Fruit fly (Drosophila melanogaster) whole organism, prepupa: ENCODE measurements around the gene Rab5.

Source experiments
- CG10631 ChIP-seq: fragments of 200-800 bp; sonication (Bioruptor generic); optimal IDR thresholded peaks from 2 replicates; lab custom pipeline; 2016; ENCODE audit warnings: missing biosample characterization, missing genetic modification characterization
- CG10669 ChIP-seq: fragments of 200-800 bp; sonication (Bioruptor generic); optimal IDR thresholded peaks from 3 replicates; lab custom pipeline; 2018; ENCODE audit warnings: missing biosample characterization, mild to moderate bottlenecking, missing genetic modification characterization, moderate library complexity
- CG11762 ChIP-seq: fragments of 200-800 bp; sonication (Bioruptor generic); optimal IDR thresholded peaks from 3 replicates; lab custom pipeline; 2016; ENCODE audit warnings: missing biosample characterization, missing genetic modification characterization; ENCODE audit not compliant: insufficient read depth
- CG11902 ChIP-seq: fragments of 200-800 bp; sonication (Bioruptor generic); optimal IDR thresholded peaks from 3 replicates; lab custom pipeline; 2016; ENCODE audit warnings: missing biosample characterization, missing genetic modification characterization
- CG16779 ChIP-seq: fragments of 200-800 bp; sonication (Bioruptor generic); optimal IDR thresholded peaks from 3 replicates; lab custom pipeline; 2017; ENCODE audit warnings: missing biosample characterization, mild to moderate bottlenecking, missing genetic modification characterization
- CG3032 ChIP-seq: fragments of 200-800 bp; optimal IDR thresholded peaks from 2 replicates; lab custom pipeline; 2019; ENCODE audit warnings: missing biosample characterization, mild to moderate bottlenecking, missing genetic modification characterization, moderate library complexity
- CG32006 ChIP-seq: fragments of 200-800 bp; sonication (Bioruptor generic); optimal IDR thresholded peaks from 3 replicates; lab custom pipeline; 2017; ENCODE audit warnings: missing biosample characterization, mild to moderate bottlenecking, missing genetic modification characterization
- CG34406 ChIP-seq: fragments of 200-800 bp; sonication (Bioruptor generic); optimal IDR thresholded peaks from 3 replicates; lab custom pipeline; 2016; ENCODE audit warnings: missing biosample characterization, missing genetic modification characterization
- CG3919 ChIP-seq: fragments of 200-800 bp; sonication (Bioruptor generic); optimal IDR thresholded peaks from 3 replicates; lab custom pipeline; 2016; ENCODE audit warnings: missing biosample characterization, missing genetic modification characterization
- CG4318 ChIP-seq: fragments of 200-800 bp; sonication (Bioruptor generic); optimal IDR thresholded peaks from 3 replicates; lab custom pipeline; 2017; ENCODE audit warnings: missing biosample characterization, mild to moderate bottlenecking, missing genetic modification characterization
- CG6276 ChIP-seq: fragments of 200-800 bp; sonication (Bioruptor generic); optimal IDR thresholded peaks from 2 replicates; lab custom pipeline; 2017; ENCODE audit warnings: missing biosample characterization, mild to moderate bottlenecking, missing genetic modification characterization
- CG6792 ChIP-seq: fragments of 200-800 bp; sonication (Bioruptor generic); optimal IDR thresholded peaks from 3 replicates; lab custom pipeline; 2016; ENCODE audit warnings: missing biosample characterization, missing genetic modification characterization
- CG6854 ChIP-seq: fragments of 200-800 bp; sonication (Bioruptor generic); optimal IDR thresholded peaks from 2 replicates; lab custom pipeline; 2017; ENCODE audit warnings: missing biosample characterization, mild to moderate bottlenecking, missing genetic modification characterization
- CG8319 ChIP-seq: fragments of 200-800 bp; sonication (Bioruptor generic); optimal IDR thresholded peaks from 3 replicates; lab custom pipeline; 2016; ENCODE audit warnings: missing biosample characterization, missing genetic modification characterization
- CG9139 ChIP-seq: fragments of 200-800 bp; sonication (Bioruptor generic); optimal IDR thresholded peaks from 3 replicates; lab custom pipeline; 2017; ENCODE audit warnings: missing biosample characterization, mild to moderate bottlenecking, missing genetic modification characterization
- Eip78C ChIP-seq: fragments of 200-800 bp; sonication (Bioruptor generic); peaks from one replicate; lab custom pipeline; 2016; ENCODE audit warnings: missing biosample characterization, missing genetic modification characterization
- Ets21C ChIP-seq: fragments of 200-800 bp; sonication (Bioruptor generic); optimal IDR thresholded peaks from 3 replicates; lab custom pipeline; 2016; ENCODE audit warnings: missing biosample characterization, missing genetic modification characterization
- Ets96B ChIP-seq: fragments of 200-800 bp; optimal IDR thresholded peaks from 2 replicates; lab custom pipeline; 2019; ENCODE audit warnings: missing biosample characterization, mild to moderate bottlenecking, missing genetic modification characterization, moderate library complexity
- Hr39 ChIP-seq: fragments of 200-800 bp; sonication (Bioruptor generic); optimal IDR thresholded peaks from 2 replicates; lab custom pipeline; 2016; ENCODE audit warnings: missing biosample characterization, missing genetic modification characterization
- Hr4 ChIP-seq: fragments of 200-800 bp; sonication (Bioruptor generic); optimal IDR thresholded peaks from 3 replicates; lab custom pipeline; 2016; ENCODE audit warnings: missing biosample characterization, missing genetic modification characterization
- Lpt ChIP-seq: fragments of 200-800 bp; sonication (Bioruptor generic); optimal IDR thresholded peaks from 3 replicates; lab custom pipeline; 2016; ENCODE audit warnings: missing biosample characterization, missing genetic modification characterization
- OdsH ChIP-seq: fragments of 200-800 bp; sonication (Bioruptor generic); optimal IDR thresholded peaks from 3 replicates; lab custom pipeline; 2016; ENCODE audit warnings: missing biosample characterization, missing genetic modification characterization
- Sox102F ChIP-seq: fragments of 200-800 bp; sonication (Bioruptor generic); optimal IDR thresholded peaks from 2 replicates; lab custom pipeline; 2016; ENCODE audit warnings: missing biosample characterization, mild to moderate bottlenecking, missing genetic modification characterization
- Sox14 ChIP-seq: fragments of 200-800 bp; sonication (Bioruptor generic); optimal IDR thresholded peaks from 3 replicates; lab custom pipeline; 2016; ENCODE audit warnings: missing biosample characterization, missing genetic modification characterization
- Sox15 ChIP-seq: fragments of 200-800 bp; sonication (Bioruptor generic); optimal IDR thresholded peaks from 3 replicates; lab custom pipeline; 2016; ENCODE audit warnings: missing biosample characterization, missing genetic modification characterization
- achi ChIP-seq: fragments of 200-800 bp; sonication (Bioruptor generic); optimal IDR thresholded peaks from 3 replicates; lab custom pipeline; 2016; ENCODE audit warnings: missing biosample characterization, missing genetic modification characterization
- cyc ChIP-seq: fragments of 200-800 bp; sonication (Bioruptor generic); optimal IDR thresholded peaks from 3 replicates; lab custom pipeline; 2016; ENCODE audit warnings: missing biosample characterization, missing genetic modification characterization
- dac ChIP-seq: fragments of 200-800 bp; sonication (Bioruptor generic); optimal IDR thresholded peaks from 2 replicates; lab custom pipeline; 2017; ENCODE audit warnings: missing biosample characterization, mild to moderate bottlenecking, missing genetic modification characterization
- dsx ChIP-seq: fragments of 200-800 bp; optimal IDR thresholded peaks from 3 replicates; lab custom pipeline; 2019; ENCODE audit warnings: missing biosample characterization, mild to moderate bottlenecking, missing genetic modification characterization, moderate library complexity; ENCODE audit not compliant: poor library complexity, severe bottlenecking
- esn ChIP-seq: fragments of 200-800 bp; sonication (Bioruptor generic); optimal IDR thresholded peaks from 2 replicates; lab custom pipeline; 2016; ENCODE audit warnings: missing biosample characterization, mild to moderate bottlenecking, missing genetic modification characterization, moderate library complexity
- fd59A ChIP-seq: fragments of 200-800 bp; sonication (Bioruptor generic); optimal IDR thresholded peaks from 2 replicates; lab custom pipeline; 2017; ENCODE audit warnings: missing biosample characterization, mild to moderate bottlenecking, missing genetic modification characterization, missing genetic modification reagents
- fd85E ChIP-seq: fragments of 200-800 bp; sonication (Bioruptor generic); optimal IDR thresholded peaks from 3 replicates; lab custom pipeline; 2016; ENCODE audit warnings: missing biosample characterization, missing genetic modification characterization
- fkh ChIP-seq: fragments of 200-800 bp; sonication (Bioruptor generic); optimal IDR thresholded peaks from 3 replicates; lab custom pipeline; 2017; ENCODE audit warnings: missing biosample characterization, mild to moderate bottlenecking, missing genetic modification characterization, moderate library complexity
- net ChIP-seq: fragments of 200-800 bp; sonication (Bioruptor generic); optimal IDR thresholded peaks from 3 replicates; lab custom pipeline; 2016; ENCODE audit warnings: missing biosample characterization, missing genetic modification characterization
- pdm3 ChIP-seq: fragments of 200-800 bp; sonication (Bioruptor generic); optimal IDR thresholded peaks from 3 replicates; lab custom pipeline; 2016; ENCODE audit warnings: missing biosample characterization, missing genetic modification characterization
- salr ChIP-seq, 2 experiments: fragments of 200-800 bp; sonication (Bioruptor generic); optimal IDR thresholded peaks; 3 replicates each; lab custom pipeline; 2016 to 2018; ENCODE audit warnings: missing biosample characterization in 2 of 2, missing genetic modification characterization in 2 of 2, mild to moderate bottlenecking in 1 of 2
- svp ChIP-seq: fragments of 200-800 bp; sonication (Bioruptor generic); peaks from one replicate; lab custom pipeline; 2016; ENCODE audit warnings: missing biosample characterization, missing genetic modification characterization
- topi ChIP-seq: fragments of 200-800 bp; sonication (Bioruptor generic); optimal IDR thresholded peaks from 3 replicates; lab custom pipeline; 2016; ENCODE audit warnings: missing biosample characterization, missing genetic modification characterization
- vri ChIP-seq: fragments of 200-800 bp; sonication (Bioruptor generic); optimal IDR thresholded peaks from 3 replicates; lab custom pipeline; 2016; ENCODE audit warnings: missing biosample characterization, mild to moderate bottlenecking, missing genetic modification characterization

Gene Rab5

DNA sequence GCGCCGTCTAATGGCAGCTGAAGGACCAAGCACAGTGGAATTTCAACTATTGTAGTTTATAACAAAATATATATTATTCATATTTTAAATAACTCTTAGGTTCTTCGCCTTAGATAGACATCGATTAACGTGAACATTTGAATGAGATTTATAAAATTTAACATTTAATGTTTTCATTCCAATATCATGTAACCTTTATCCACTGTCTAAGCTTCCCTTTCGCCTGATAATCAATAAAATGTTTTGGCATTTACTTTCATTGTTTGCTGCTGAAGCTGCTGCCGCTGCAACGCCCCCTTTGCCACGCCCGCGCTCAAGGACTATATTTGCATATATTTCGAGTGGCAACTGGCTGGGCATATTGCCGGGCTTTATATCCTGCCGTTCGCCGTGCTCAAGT, 29.8 kb upstream of the Rab5 start:
- TF ChIP-seq Eip78C (GFP tag; lab: Kevin White, UChicago) = peak; percentile 38
- TF ChIP-seq svp (GFP tag; lab: Kevin White, UChicago) = peak; percentile 51
- TF ChIP-seq Hr39 (GFP tag; lab: Kevin White, UChicago) = no peak

DNA sequence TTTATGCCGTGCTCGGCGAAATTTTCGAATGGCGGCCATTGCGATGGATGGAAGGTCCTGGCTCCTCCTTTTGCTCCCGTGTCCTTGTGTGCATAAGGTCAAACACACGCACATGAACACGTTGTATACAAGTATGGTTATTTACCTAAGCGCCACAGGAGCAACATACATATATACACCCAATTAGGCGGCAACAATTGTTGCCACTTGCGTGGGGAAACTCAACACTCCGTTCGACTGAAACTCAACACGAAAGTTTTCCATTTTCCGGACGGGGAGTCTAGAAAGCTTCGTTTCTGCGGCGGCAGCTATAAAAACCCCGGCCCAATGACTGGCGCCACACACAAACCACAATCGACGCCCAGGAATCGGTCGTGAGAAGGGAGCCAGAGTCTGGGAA, 26.2 kb upstream of the Rab5 start, which contains the start of gene CG46448:
Gene CG46448, plus strand, starts transcription at position 340 of the 400 bp plus-strand sequence.
- TF ChIP-seq pdm3 (GFP tag; lab: Kevin White, UChicago) (no peak), CG6792 (GFP tag; lab: Kevin White, UChicago) (no peak), CG10669 (GFP tag; lab: Kevin White, UChicago) (no peak), cyc (no peak)

- TF ChIP-seq fd85E (GFP tag; lab: Kevin White, UChicago) (no peak), esn (GFP tag; lab: Kevin White, UChicago) (no peak), CG8319 (GFP tag; lab: Kevin White, UChicago) (no peak), Lpt (GFP tag; lab: Kevin White, UChicago) (no peak), Hr4 (no peak), CG16779 (tag; lab: Kevin White, UChicago) (no peak), CG4318 (no peak)
- TF ChIP-seq, all 60 proteins: peak for 0
These were observed 25.5 kb upstream of the Rab5 start, which contains the start of gene CG43750 for dm6 chr2L:2390589-2390988. Gene CG43750, minus strand, starts transcription at chr2L:2390689.

DNA sequence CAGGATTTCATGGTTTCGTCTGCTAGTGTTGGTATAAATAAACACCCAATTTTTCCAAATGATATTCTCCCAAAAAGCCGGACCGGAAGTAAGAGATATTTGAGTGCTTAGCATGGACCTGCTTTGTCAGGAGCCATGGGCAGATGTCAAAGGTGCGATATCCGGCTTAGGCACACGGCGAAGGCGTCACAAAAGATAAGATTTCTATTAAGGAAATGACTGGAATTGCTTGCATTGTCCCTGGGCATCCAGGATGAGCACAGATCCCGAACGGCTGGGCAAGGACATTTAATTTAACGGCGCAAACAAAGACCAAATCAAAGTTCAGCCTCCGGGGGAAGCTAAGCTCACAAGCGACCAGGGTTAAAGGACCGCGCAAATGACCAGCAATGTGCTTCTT, 20.6 kb upstream of the Rab5 start, which contains the start of gene CG3557:
Gene CG3557, minus strand, starts transcription at position 101 of the 400 bp plus-strand sequence.
- TF ChIP-seq net (GFP tag; lab: Kevin White, UChicago) (no peak), Hr4 (no peak), Eip78C (GFP tag; lab: Kevin White, UChicago) (no peak), Lpt (GFP tag; lab: Kevin White, UChicago) (no peak), vri (GFP tag; lab: Kevin White, UChicago) (no peak), dsx (GFP tag; lab: Kevin White, UChicago) (no peak), CG3919 (GFP tag; lab: Kevin White, UChicago) (no peak), CG10631 (no peak), dac (GFP tag; lab: Kevin White, UChicago) (no peak), CG34406 (no peak), salr (GFP tag; optimal IDR thresholded peaks at IDR 0.05; lab: Kevin White, UChicago) (no peak), CG9139 (no peak)

- TF ChIP-seq OdsH = no peak
- peak; percentile 90 for TF ChIP-seq fkh (GFP tag; lab: Kevin White, UChicago)
- TF ChIP-seq Sox14 (GFP tag; lab: Kevin White, UChicago) = peak; percentile 27
- no peak for TF ChIP-seq Sox102F (GFP tag; lab: Kevin White, UChicago)
- no peak for TF ChIP-seq Ets96B
- TF ChIP-seq, all 60 proteins: peak for 2
These were observed 17.9 kb upstream of the Rab5 start, which contains the start of gene PIG-Wa for dm6 chr2L:2382971-2383370. Gene PIG-Wa, plus strand, starts transcription at chr2L:2383202.

- TF ChIP-seq Hr39 (GFP tag; lab: Kevin White, UChicago) = peak; percentile 90
- TF ChIP-seq net (GFP tag; lab: Kevin White, UChicago) = peak; percentile 89
- TF ChIP-seq CG6854 (GFP tag; lab: Kevin White, UChicago) = peak; percentile 83
- peak; percentile 88 for TF ChIP-seq Sox102F (GFP tag; lab: Kevin White, UChicago)
- peak; percentile 95 for TF ChIP-seq dsx (GFP tag; lab: Kevin White, UChicago)
- peak; percentile 90 for TF ChIP-seq achi (GFP tag; lab: Kevin White, UChicago)
- TF ChIP-seq Sox15 = peak; percentile 96
- peak; percentile 98 for TF ChIP-seq CG3032 (tag; lab: Kevin White, UChicago)
- peak; percentile 86 for TF ChIP-seq Ets21C (GFP tag; lab: Kevin White, UChicago)
- peak; percentile 65 for TF ChIP-seq CG11762 (GFP tag; lab: Kevin White, UChicago)
- TF ChIP-seq CG32006 (GFP tag; lab: Kevin White, UChicago) = peak; percentile 95
- peak; percentile 90 for TF ChIP-seq topi (GFP tag; lab: Kevin White, UChicago)
- peak; percentile 97 for TF ChIP-seq Ets96B
- TF ChIP-seq fd85E (GFP tag; lab: Kevin White, UChicago) = peak; percentile 43
- TF ChIP-seq CG9139 = peak; percentile 80
- TF ChIP-seq CG6792 (GFP tag; lab: Kevin White, UChicago) = peak; percentile 93
- peak; percentile 89 for TF ChIP-seq CG4318
- peak; percentile 79 for TF ChIP-seq CG8319 (GFP tag; lab: Kevin White, UChicago)
- TF ChIP-seq pdm3 (GFP tag; lab: Kevin White, UChicago) = peak; percentile 93
- peak; percentile 91 for TF ChIP-seq CG3919 (GFP tag; lab: Kevin White, UChicago)
- peak; percentile 88 for TF ChIP-seq CG16779 (tag; lab: Kevin White, UChicago)
- peak; percentile 94 for TF ChIP-seq fd59A
- TF ChIP-seq vri (GFP tag; lab: Kevin White, UChicago) = no peak
- TF ChIP-seq CG34406 = peak; percentile 95
- TF ChIP-seq esn (GFP tag; lab: Kevin White, UChicago) = peak; percentile 93
- TF ChIP-seq CG11902 (GFP tag; lab: Kevin White, UChicago) = peak; percentile 93
- peak; percentile 89 for TF ChIP-seq CG6276 (GFP tag; lab: Kevin White, UChicago)
These were observed 15.7 kb upstream of the Rab5 start, which contains the start of gene Eogt for dm6 chr2L:2380805-2381204. Gene Eogt, plus strand, starts transcription at chr2L:2381097.
